Fruit fly (Drosophila melanogaster) whole organism, embryonic: ENCODE data around the gene CG9483.

Experiments
- Awh ChIP-seq: fragments of 200-800 bp; sonication (Bioruptor generic); IDR thresholded peaks from 2 replicates; pipeline ENCODE4, ENCODE4 v1.3.6; 2022; ENCODE audit warnings: missing biosample characterization, missing genetic modification characterization
- BtbVII ChIP-seq: fragments of 200-800 bp; sonication (Bioruptor generic); optimal IDR thresholded peaks from 3 replicates; lab custom pipeline; 2017; ENCODE audit warnings: missing biosample characterization, mild to moderate bottlenecking, missing genetic modification characterization
- CG12769 ChIP-seq: fragments of 200-800 bp; sonication (Bioruptor generic); optimal IDR thresholded peaks from 2 replicates; lab custom pipeline; 2019; ENCODE audit warnings: missing biosample characterization, mild to moderate bottlenecking, missing genetic modification characterization, moderate library complexity
- CG13287 ChIP-seq: fragments of 200-800 bp; sonication (Bioruptor generic); IDR thresholded peaks from 2 replicates; pipeline ENCODE4 v1.3.6; 2022; ENCODE audit warnings: missing biosample characterization, missing genetic modification characterization; ENCODE audit not compliant: partially characterized antibody
- CG13894 ChIP-seq: fragments of 200-800 bp; sonication (Bioruptor generic); optimal IDR thresholded peaks from 3 replicates; lab custom pipeline; 2018; ENCODE audit warnings: missing biosample characterization, mild to moderate bottlenecking, missing genetic modification characterization, moderate library complexity
- CG1603 ChIP-seq: fragments of 200-800 bp; sonication (Bioruptor generic); optimal IDR thresholded peaks from 2 replicates; lab custom pipeline; 2019; ENCODE audit warnings: missing biosample characterization, mild to moderate bottlenecking, missing genetic modification characterization, moderate library complexity
- CG30020 ChIP-seq: fragments of 200-800 bp; optimal IDR thresholded peaks from 2 replicates; lab custom pipeline; 2019; ENCODE audit warnings: missing biosample characterization, mild to moderate bottlenecking, missing genetic modification characterization, moderate library complexity
- CG31365 ChIP-seq: fragments of 200-800 bp; sonication (Bioruptor generic); optimal IDR thresholded peaks from 2 replicates; lab custom pipeline; 2018; ENCODE audit warnings: missing biosample characterization, mild to moderate bottlenecking, missing genetic modification characterization
- CG4328 ChIP-seq: fragments of 200-800 bp; sonication (Bioruptor generic); optimal IDR thresholded peaks from 3 replicates; lab custom pipeline; 2017; ENCODE audit warnings: missing biosample characterization, missing genetic modification reagents, missing genetic modification characterization
- CG4360 ChIP-seq: fragments of 200-800 bp; sonication (Bioruptor generic); IDR thresholded peaks from 2 replicates; pipeline ENCODE4 v1.3.6; 2022; ENCODE audit warnings: missing biosample characterization, missing genetic modification characterization
- CG4424 ChIP-seq: fragments of 200-800 bp; sonication (Bioruptor generic); optimal IDR thresholded peaks from 3 replicates; lab custom pipeline; 2016; ENCODE audit warnings: missing biosample characterization, missing genetic modification characterization
- CG4854 ChIP-seq: fragments of 200-800 bp; sonication (Bioruptor generic); optimal IDR thresholded peaks from 2 replicates; lab custom pipeline; 2016; ENCODE audit warnings: missing biosample characterization, missing genetic modification characterization, inconsistent platforms
- CG6175 ChIP-seq: fragments of 200-800 bp; sonication (Bioruptor generic); IDR thresholded peaks from 3 replicates; pipeline ENCODE4 v1.3.6; 2022; ENCODE audit warnings: missing biosample characterization, missing genetic modification characterization
- CG6854 ChIP-seq: fragments of 200-800 bp; sonication (Bioruptor generic); optimal IDR thresholded peaks from 3 replicates; lab custom pipeline; 2017; ENCODE audit warnings: missing biosample characterization, mild to moderate bottlenecking, missing genetic modification characterization
- D ChIP-seq, 2 experiments: fragments of 200-800 bp in 1 of 2; fragments of >200 bp in 1 of 2; sonication (Bioruptor generic) in 1 of 2; optimal IDR thresholded peaks; 2 replicates in 1 of 2; 3 replicates in 1 of 2; lab custom pipeline; 2017; ENCODE audit warnings: mild to moderate bottlenecking in 1 of 2, missing biosample characterization in 1 of 2, missing genetic modification characterization in 1 of 2, missing genetic modification reagents in 1 of 2
- D19B ChIP-seq: fragments of 200-800 bp; sonication (Bioruptor generic); optimal IDR thresholded peaks from 2 replicates; lab custom pipeline; 2017; ENCODE audit warnings: missing biosample characterization, mild to moderate bottlenecking, missing genetic modification characterization
- HmgD ChIP-seq: fragments of 200-800 bp; sonication (Bioruptor generic); optimal IDR thresholded peaks from 3 replicates; lab custom pipeline; 2016; ENCODE audit warnings: missing biosample characterization, missing genetic modification characterization
- HmgZ ChIP-seq: fragments of 200-800 bp; sonication (Bioruptor generic); optimal IDR thresholded peaks from 2 replicates; lab custom pipeline; 2018; ENCODE audit warnings: missing biosample characterization, mild to moderate bottlenecking, missing genetic modification characterization
- MESR4 ChIP-seq: fragments of 200-800 bp; sonication (Bioruptor generic); optimal IDR thresholded peaks from 2 replicates; lab custom pipeline; 2018; ENCODE audit warnings: missing biosample characterization, mild to moderate bottlenecking, missing genetic modification characterization, moderate library complexity
- Med ChIP-seq: fragments of 200-800 bp; sonication (Bioruptor generic); peaks from one replicate; lab custom pipeline; 2016; ENCODE audit warnings: missing biosample characterization, missing genetic modification characterization, mild to moderate bottlenecking, inconsistent platforms, moderate library complexity
- Meics ChIP-seq: fragments of 200-800 bp; sonication (Bioruptor generic); optimal IDR thresholded peaks from 2 replicates; lab custom pipeline; 2017; ENCODE audit warnings: missing biosample characterization, mild to moderate bottlenecking, missing genetic modification characterization
- Stat92E ChIP-seq, 3 experiments: fragments of >200 bp in 2 of 3; fragments of 200-800 bp in 1 of 3; sonication (Bioruptor generic) in 1 of 3; optimal IDR thresholded peaks; 2 replicates each; lab custom pipeline; 2017 to 2019; ENCODE audit warnings: missing biosample characterization in 3 of 3, missing genetic modification characterization in 3 of 3, mild to moderate bottlenecking in 1 of 3, moderate library complexity in 1 of 3
- abd-A ChIP-seq: fragments of 200-800 bp; sonication (Bioruptor generic); optimal IDR thresholded peaks from 3 replicates; lab custom pipeline; 2019; ENCODE audit warnings: missing biosample characterization, mild to moderate bottlenecking, missing genetic modification characterization, moderate library complexity
- ac ChIP-seq: fragments of 200-800 bp; sonication (Bioruptor generic); optimal IDR thresholded peaks from 3 replicates; lab custom pipeline; 2017; ENCODE audit warnings: missing biosample characterization, mild to moderate bottlenecking, missing genetic modification characterization
- ash1 ChIP-seq: fragments of 200-800 bp; sonication (Bioruptor generic); optimal IDR thresholded peaks from 2 replicates; lab custom pipeline; 2018; ENCODE audit warnings: missing biosample characterization, mild to moderate bottlenecking, missing genetic modification characterization
- cato ChIP-seq: fragments of 200-800 bp; sonication (Bioruptor generic); optimal IDR thresholded peaks from 2 replicates; lab custom pipeline; 2016; ENCODE audit warnings: missing biosample characterization, missing genetic modification characterization, borderline replicate concordance
- chinmo ChIP-seq: fragments of 200-800 bp; sonication (Bioruptor generic); IDR thresholded peaks from 4 replicates; pipeline ENCODE4 v1.3.6; 2022; ENCODE audit warnings: missing biosample characterization, missing genetic modification characterization; ENCODE audit not compliant: partially characterized antibody
- fd102C ChIP-seq: fragments of 200-800 bp; sonication (Bioruptor generic); optimal IDR thresholded peaks from 2 replicates; lab custom pipeline; 2018; ENCODE audit warnings: missing biosample characterization, mild to moderate bottlenecking, missing genetic modification characterization, moderate library complexity
- fd3F ChIP-seq: fragments of 200-800 bp; sonication (Bioruptor generic); optimal IDR thresholded peaks from 2 replicates; lab custom pipeline; 2018; ENCODE audit warnings: missing biosample characterization, mild to moderate bottlenecking, missing genetic modification characterization, moderate library complexity
- grn ChIP-seq: fragments of 200-800 bp; sonication (Bioruptor generic); optimal IDR thresholded peaks from 3 replicates; lab custom pipeline; 2017; ENCODE audit warnings: missing biosample characterization, missing genetic modification characterization
- jing ChIP-seq: fragments of 200-800 bp; sonication (Bioruptor generic); optimal IDR thresholded peaks from 2 replicates; lab custom pipeline; 2018; ENCODE audit warnings: missing biosample characterization, mild to moderate bottlenecking, missing genetic modification characterization
- kay ChIP-seq: fragments of 200-800 bp; sonication (Bioruptor generic); optimal IDR thresholded peaks from 2 replicates; lab custom pipeline; 2016; ENCODE audit warnings: missing biosample characterization, missing genetic modification characterization
- klu ChIP-seq: fragments of 200-800 bp; sonication (Bioruptor generic); IDR thresholded peaks from 2 replicates; pipeline ENCODE4 v1.3.6; 2022; ENCODE audit warnings: missing biosample characterization, missing genetic modification characterization
- lmd ChIP-seq: fragments of 200-800 bp; sonication (Bioruptor generic); IDR thresholded peaks from 2 replicates; pipeline ENCODE4 v1.3.6; 2022; ENCODE audit warnings: missing biosample characterization, missing genetic modification characterization
- ranshi ChIP-seq: fragments of 200-800 bp; sonication (Bioruptor generic); IDR thresholded peaks from 2 replicates; pipeline ENCODE4 v1.3.6; 2022; ENCODE audit warnings: missing biosample characterization, missing genetic modification characterization
- sd ChIP-seq: fragments of 200-800 bp; sonication (Bioruptor generic); optimal IDR thresholded peaks from 3 replicates; lab custom pipeline; 2018; ENCODE audit warnings: missing biosample characterization, mild to moderate bottlenecking, missing genetic modification characterization, moderate library complexity
- sens ChIP-seq: fragments of 200-800 bp; sonication (Bioruptor generic); peaks from one replicate; lab custom pipeline; 2016; ENCODE audit warnings: missing biosample characterization, missing genetic modification characterization
- tll ChIP-seq, 2 experiments: fragments of 200-800 bp in 1 of 2; fragments of >200 bp in 1 of 2; sonication (Bioruptor generic) in 1 of 2; optimal IDR thresholded peaks; 2 replicates each; lab custom pipeline; 2017 to 2019; ENCODE audit warnings: missing biosample characterization in 2 of 2, missing genetic modification characterization in 2 of 2, mild to moderate bottlenecking in 1 of 2, moderate library complexity in 1 of 2
- toy ChIP-seq: fragments of 200-800 bp; sonication (Bioruptor generic); IDR thresholded peaks from 2 replicates; pipeline ENCODE4 v1.3.6; 2022; ENCODE audit warnings: missing biosample characterization, missing genetic modification characterization
- trh ChIP-seq: fragments of 200-800 bp; sonication (Bioruptor generic); optimal IDR thresholded peaks from 2 replicates; lab custom pipeline; 2016; ENCODE audit warnings: missing biosample characterization, missing genetic modification characterization
- tup ChIP-seq: fragments of 200-800 bp; sonication (Bioruptor generic); optimal IDR thresholded peaks from 2 replicates; lab custom pipeline; 2016; ENCODE audit warnings: missing biosample characterization, mild to moderate bottlenecking, missing genetic modification characterization, moderate library complexity
- unpg ChIP-seq: fragments of 200-800 bp; sonication (Bioruptor generic); optimal IDR thresholded peaks from 3 replicates; lab custom pipeline; 2018; ENCODE audit warnings: missing biosample characterization, mild to moderate bottlenecking, missing genetic modification characterization, moderate library complexity
- vfl ChIP-seq: fragments of 200-800 bp; sonication (Bioruptor generic); optimal IDR thresholded peaks from 2 replicates; lab custom pipeline; 2016; ENCODE audit warnings: missing biosample characterization, missing genetic modification characterization
- vnd ChIP-seq: fragments of 200-800 bp; sonication (Bioruptor generic); IDR thresholded peaks from 3 replicates; pipeline ENCODE4 v1.3.6; 2022; ENCODE audit warnings: missing biosample characterization, missing genetic modification characterization; ENCODE audit not compliant: partially characterized antibody
- vvl ChIP-seq: fragments of 200-800 bp; sonication (Bioruptor generic); IDR thresholded peaks from 2 replicates; pipeline ENCODE4 v1.3.6; 2022; ENCODE audit warnings: missing biosample characterization, missing genetic modification characterization
- yki ChIP-seq: fragments of >200 bp; optimal IDR thresholded peaks from 3 replicates; lab custom pipeline; 2018
- zen ChIP-seq: fragments of 200-800 bp; sonication (Bioruptor generic); optimal IDR thresholded peaks from 3 replicates; lab custom pipeline; 2018; ENCODE audit warnings: missing biosample characterization, mild to moderate bottlenecking, missing genetic modification characterization, moderate library complexity

The CG9483 gene

dm6 chr2L:8840717-8841116 lies 25.9 kb upstream of the CG9483 start:
- TF ChIP-seq fd3F (no peak), Med (GFP tag; lab: Kevin White, UChicago) (peak; percentile 22), chinmo (GFP tag; lab: Robert Waterston, UW) (peak; percentile 89; the same call in 3 of the 4 replicates), vvl (GFP tag; lab: Robert Waterston, UW) (peak; percentile 90), Awh (GFP tag; lab: Robert Waterston, UW) (peak; percentile 50; the same call in 1 of the 2 replicates), CG12769 (tag; lab: Kevin White, UChicago) (peak; percentile 0), sd (tag; lab: Kevin White, UChicago) (peak; percentile 67), abd-A (tag; lab: Kevin White, UChicago) (peak; percentile 95), CG13287 (GFP tag; lab: Robert Waterston, UW) (no peak), CG13894 (tag; lab: Kevin White, UChicago) (peak; percentile 30)

DNA sequence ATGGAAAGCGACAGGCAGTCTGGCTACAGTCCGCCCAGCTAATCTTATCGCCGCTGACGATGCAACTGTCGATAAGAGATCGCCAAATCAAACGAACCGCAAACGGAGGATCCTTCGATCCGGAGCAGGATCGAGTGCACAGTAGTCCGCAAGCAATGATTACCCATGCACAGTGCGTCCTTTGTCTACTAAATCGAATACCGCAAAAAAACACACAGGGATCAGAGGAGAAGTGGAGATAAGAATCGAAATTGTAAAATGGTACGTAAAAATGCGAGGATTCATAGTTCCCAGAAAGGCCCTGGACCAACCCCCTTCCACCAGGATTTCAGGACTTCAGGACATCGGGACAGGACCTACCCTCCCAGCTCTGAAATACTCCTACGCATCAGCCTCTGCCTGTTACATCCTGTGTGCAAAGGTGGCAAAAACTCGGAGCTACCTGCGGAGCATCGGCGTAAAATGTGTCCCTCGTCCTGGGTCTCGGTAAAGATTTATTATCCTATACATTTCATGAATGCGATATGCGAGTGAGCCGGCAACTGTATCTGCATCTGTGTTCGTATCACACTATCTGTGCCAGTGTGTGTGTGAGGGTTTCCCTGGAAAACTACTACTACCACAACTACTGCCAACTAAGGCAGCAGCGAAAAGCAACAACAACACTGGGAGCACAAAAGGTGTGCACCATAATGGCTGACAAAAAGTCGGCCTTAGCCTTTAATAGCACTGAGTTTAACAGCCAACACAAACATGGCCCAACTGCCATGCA lies 24.9 kb upstream of the CG9483 start:
- no peak for TF ChIP-seq yki (lab: Kevin White, UChicago)
- TF ChIP-seq BtbVII (GFP tag; lab: Kevin White, UChicago) = no peak
- no peak for TF ChIP-seq D19B (GFP tag; lab: Kevin White, UChicago)
- no peak for TF ChIP-seq CG4328
- TF ChIP-seq jing (GFP tag; lab: Kevin White, UChicago) = peak; percentile 17
- peak in 1 of 2 experiments; percentile 92 for TF ChIP-seq tll (GFP tag; optimal IDR thresholded peaks at IDR 0.05; lab: Kevin White, UChicago)
- TF ChIP-seq cato (GFP tag; lab: Kevin White, UChicago) = no peak
- no peak for TF ChIP-seq zen (tag; lab: Kevin White, UChicago)
- no peak for TF ChIP-seq ash1
- TF ChIP-seq vfl (GFP tag; lab: Kevin White, UChicago) = peak; percentile 11
- TF ChIP-seq D (optimal IDR thresholded peaks at IDR 0.05; lab: Kevin White, UChicago) = peak; percentile 88
- TF ChIP-seq D (GFP tag; optimal IDR thresholded peaks at IDR 0.05; lab: Kevin White, UChicago) = no peak
- no peak for TF ChIP-seq CG1603 (tag; lab: Kevin White, UChicago)
- no peak for TF ChIP-seq MESR4 (GFP tag; lab: Kevin White, UChicago)
- TF ChIP-seq CG6854 (GFP tag; lab: Kevin White, UChicago) = no peak
- TF ChIP-seq trh = no peak
- TF ChIP-seq fd102C (GFP tag; lab: Kevin White, UChicago) = no peak
- no peak for TF ChIP-seq HmgD
- peak; percentile 4 for TF ChIP-seq CG4424 (GFP tag; lab: Kevin White, UChicago)
- TF ChIP-seq vnd = no peak
- no peak for TF ChIP-seq tup (GFP tag; lab: Kevin White, UChicago)
- TF ChIP-seq lmd (GFP tag; lab: Robert Waterston, UW) = no peak
- no peak for TF ChIP-seq ranshi (GFP tag; lab: Robert Waterston, UW)
- peak; percentile 67 for TF ChIP-seq grn (GFP tag; lab: Kevin White, UChicago)
- TF ChIP-seq CG6175 (GFP tag; lab: Robert Waterston, UW) = no peak
- no peak for TF ChIP-seq ac (GFP tag; lab: Kevin White, UChicago)
- no peak for TF ChIP-seq CG31365 (tag; lab: Kevin White, UChicago)
- no peak for TF ChIP-seq kay (GFP tag; lab: Kevin White, UChicago)
- no peak for TF ChIP-seq sens (GFP tag; lab: Kevin White, UChicago)
- TF ChIP-seq HmgZ (tag; lab: Kevin White, UChicago) = no peak
- peak in 1 of 3 experiments; percentile 41 for TF ChIP-seq Stat92E (GFP tag; optimal IDR thresholded peaks at IDR 0.05; lab: Kevin White, UChicago)
- TF ChIP-seq unpg (GFP tag; lab: Kevin White, UChicago) = no peak
- peak; percentile 91 for TF ChIP-seq CG4360 (GFP tag; lab: Robert Waterston, UW)
- TF ChIP-seq CG4854 (GFP tag; lab: Kevin White, UChicago) = no peak
- no peak for TF ChIP-seq CG30020 (tag; lab: Kevin White, UChicago)
- TF ChIP-seq Meics (GFP tag; lab: Kevin White, UChicago) = no peak
- no peak for TF ChIP-seq klu
- no peak for TF ChIP-seq toy
